Worm (Caenorhabditis elegans) whole organism, young adult: ENCODE measurements around the gene C36A4.11.

Experiments used
- F22D6.2 ChIP-seq: sonication (generic microtip); optimal IDR thresholded peaks from 2 replicates; lab custom pipeline; 2016; ENCODE audit warnings: mild to moderate bottlenecking, missing genetic modification characterization, missing compliant biosample characterization
- F52B5.7 ChIP-seq: sonication (generic microtip); optimal IDR thresholded peaks from 2 replicates; lab custom pipeline; 2016; ENCODE audit warnings: mild to moderate bottlenecking, missing genetic modification characterization, missing compliant biosample characterization
- Y67H2A.10 ChIP-seq: fragments of 200-800 bp; sonication (Bioruptor generic); conservative IDR thresholded peaks from 2 replicates; pipeline ENCODE4 v1.3.6; 2022; ENCODE audit warnings: missing genetic modification reagents, missing genetic modification characterization, missing compliant biosample characterization
- Y95B8A.8 ChIP-seq: fragments of 200-800 bp; sonication (Bioruptor generic); IDR thresholded peaks from 2 replicates; pipeline ENCODE4 v1.3.6; 2022; ENCODE audit warnings: missing genetic modification reagents, missing genetic modification characterization, missing compliant biosample characterization
- akir-1 ChIP-seq: fragments of 200-800 bp; sonication (Bioruptor generic); optimal IDR thresholded peaks from 2 replicates; lab custom pipeline; 2018; ENCODE audit warnings: mild to moderate bottlenecking, missing genetic modification characterization, moderate library complexity, missing compliant biosample characterization
- efl-1 ChIP-seq: fragments of 150-350 bp; optimal IDR thresholded peaks from 2 replicates; lab custom pipeline; 2014; ENCODE audit warnings: missing biosample characterization, missing genetic modification reagents, missing genetic modification characterization
- egl-44 ChIP-seq: fragments of 200-800 bp; sonication (Bioruptor generic); IDR thresholded peaks from 2 replicates; pipeline ENCODE4 v1.3.6; 2022; ENCODE audit warnings: missing genetic modification reagents, missing genetic modification characterization, missing compliant biosample characterization
- mxl-1 ChIP-seq: sonication (generic microtip); optimal IDR thresholded peaks from 2 replicates; lab custom pipeline; 2016; ENCODE audit warnings: missing genetic modification characterization, missing compliant biosample characterization
- nfya-1 ChIP-seq: sonication (generic microtip); optimal IDR thresholded peaks from 2 replicates; lab custom pipeline; 2017; ENCODE audit warnings: antibody characterized with exemption, missing compliant biosample characterization, missing genetic modification characterization, borderline replicate concordance; ENCODE audit not compliant: insufficient read depth
- pha-4 ChIP-seq: fragments of 150-350 bp; sonication (generic microtip); optimal IDR thresholded peaks from 2 replicates; lab custom pipeline; 2014; ENCODE audit warnings: missing biosample characterization, missing genetic modification reagents, missing genetic modification characterization
- snpc-4 ChIP-seq, 5 experiments: fragments of 150-350 bp in 1 of 5; sonication (generic microtip) in 4 of 5; optimal IDR thresholded peaks; 2 replicates each; lab custom pipeline; 2014 to 2018; ENCODE audit warnings: missing genetic modification characterization in 5 of 5, missing biosample characterization in 3 of 5, antibody characterized with exemption in 2 of 5, mild to moderate bottlenecking in 2 of 5, missing compliant biosample characterization in 2 of 5, missing genotype in 2 of 5, moderate library complexity in 2 of 5, missing genetic modification reagents in 1 of 5

- no peak for TF ChIP-seq efl-1
- TF ChIP-seq nfya-1 (tag; lab: Kevin White, UChicago), result no peak
- no peak for TF ChIP-seq mxl-1 (tag; lab: Kevin White, UChicago)
- TF ChIP-seq snpc-4 (GFP tag; optimal IDR thresholded peaks at IDR 0.05; lab: Kevin White, UChicago), result no peak
- peak in 3 of 4 experiments; percentile 8 to 67 (median 36) for TF ChIP-seq snpc-4 (tag; optimal IDR thresholded peaks at IDR 0.05; lab: Kevin White, UChicago)
- TF ChIP-seq egl-44 (GFP tag; lab: Robert Waterston, UW), result no peak
- TF ChIP-seq Y95B8A.8 (GFP tag; lab: Robert Waterston, UW), result no peak
- no peak for TF ChIP-seq pha-4 (tag; lab: Kevin White, UChicago)
- TF ChIP-seq F52B5.7 (tag; lab: Kevin White, UChicago), result no peak
- no peak for TF ChIP-seq akir-1 (GFP tag; lab: Kevin White, UChicago)
- TF ChIP-seq Y67H2A.10 (GFP tag; lab: Robert Waterston, UW), result no peak
- TF ChIP-seq F22D6.2, result no peak
Observed at ce11 chrIII:3820134-3820533, 20.2 kb upstream of the C36A4.11 start.
